Fruit fly (Drosophila melanogaster) whole organism, embryonic: ENCODE results near the gene Cyp4d1.

Experiments
- Bdp1 ChIP-seq: fragments of 200-800 bp; sonication (Bioruptor generic); optimal IDR thresholded peaks from 3 replicates; lab custom pipeline; 2016; ENCODE audit warnings: missing biosample characterization, missing genetic modification characterization
- BtbVII ChIP-seq: fragments of 200-800 bp; sonication (Bioruptor generic); optimal IDR thresholded peaks from 3 replicates; lab custom pipeline; 2017; ENCODE audit warnings: missing biosample characterization, mild to moderate bottlenecking, missing genetic modification characterization
- C15 ChIP-seq: fragments of 200-800 bp; sonication (Bioruptor generic); IDR thresholded peaks from 3 replicates; pipeline ENCODE4 v1.3.6; 2022; ENCODE audit warnings: missing biosample characterization, missing genetic modification characterization
- CG1024 ChIP-seq: fragments of 200-800 bp; sonication (Bioruptor generic); IDR thresholded peaks from 2 replicates; pipeline ENCODE4 v1.3.6; 2022; ENCODE audit warnings: missing biosample characterization, missing genetic modification characterization
- CG10321 ChIP-seq: fragments of 200-800 bp; sonication (Bioruptor generic); IDR thresholded peaks from 2 replicates; pipeline ENCODE4 v1.3.6; 2022; ENCODE audit warnings: missing biosample characterization, missing genetic modification characterization
- CG12942 ChIP-seq: fragments of 200-800 bp; sonication (Bioruptor generic); optimal IDR thresholded peaks from 3 replicates; lab custom pipeline; 2016; ENCODE audit warnings: missing biosample characterization, missing genetic modification characterization
- CG13775 ChIP-seq: fragments of 200-800 bp; sonication (Bioruptor generic); optimal IDR thresholded peaks from 3 replicates; lab custom pipeline; 2017; ENCODE audit warnings: missing biosample characterization, mild to moderate bottlenecking, missing genetic modification characterization
- CG14014 ChIP-seq: fragments of 200-800 bp; sonication (Bioruptor generic); IDR thresholded peaks from 2 replicates; pipeline ENCODE4 v1.3.6; 2022; ENCODE audit warnings: missing biosample characterization, missing genetic modification characterization
- CG1647 ChIP-seq: fragments of 200-800 bp; sonication (Bioruptor generic); optimal IDR thresholded peaks from 3 replicates; lab custom pipeline; 2016; ENCODE audit warnings: missing biosample characterization, missing genetic modification characterization
- CG2889 ChIP-seq: fragments of 200-800 bp; sonication (Bioruptor generic); IDR thresholded peaks from 3 replicates; pipeline ENCODE4 v1.3.6; 2022; ENCODE audit warnings: missing biosample characterization, missing genetic modification characterization
- CG30403 ChIP-seq: fragments of 200-800 bp; sonication (Bioruptor generic); optimal IDR thresholded peaks from 3 replicates; lab custom pipeline; 2016; ENCODE audit warnings: missing biosample characterization, missing genetic modification characterization
- CG34376 ChIP-seq: fragments of 200-800 bp; sonication (Bioruptor generic); optimal IDR thresholded peaks from 2 replicates; lab custom pipeline; 2018; ENCODE audit warnings: missing biosample characterization, mild to moderate bottlenecking, missing genetic modification characterization
- CG34422 ChIP-seq: fragments of 200-800 bp; sonication (Bioruptor generic); IDR thresholded peaks from 3 replicates; pipeline ENCODE4 v1.3.6; 2022; ENCODE audit warnings: missing biosample characterization, missing genetic modification characterization
- CG4617 ChIP-seq: fragments of 200-800 bp; sonication (Bioruptor generic); optimal IDR thresholded peaks from 3 replicates; lab custom pipeline; 2016; ENCODE audit warnings: missing biosample characterization, missing genetic modification characterization, borderline replicate concordance
- CG5245 ChIP-seq: fragments of 200-800 bp; sonication (Bioruptor generic); optimal IDR thresholded peaks from 3 replicates; lab custom pipeline; 2016; ENCODE audit warnings: missing biosample characterization, missing genetic modification characterization
- CG6254 ChIP-seq: fragments of 200-800 bp; sonication (Bioruptor generic); optimal IDR thresholded peaks from 3 replicates; lab custom pipeline; 2017; ENCODE audit warnings: mild to moderate bottlenecking, missing biosample characterization, missing genetic modification reagents, missing genetic modification characterization
- CG7987 ChIP-seq: fragments of 200-800 bp; sonication (Bioruptor generic); optimal IDR thresholded peaks from 2 replicates; lab custom pipeline; 2018; ENCODE audit warnings: missing biosample characterization, mild to moderate bottlenecking, missing genetic modification characterization, moderate library complexity
- CG8089 ChIP-seq: fragments of 200-800 bp; sonication (Bioruptor generic); optimal IDR thresholded peaks from 3 replicates; lab custom pipeline; 2016; ENCODE audit warnings: missing biosample characterization, missing genetic modification characterization
- CG8765 ChIP-seq: fragments of 200-800 bp; sonication (Bioruptor generic); IDR thresholded peaks from 2 replicates; pipeline ENCODE4 v1.3.6; 2022; ENCODE audit warnings: missing biosample characterization, missing genetic modification characterization
- CG9215 ChIP-seq: fragments of 200-800 bp; sonication (Bioruptor generic); IDR thresholded peaks from 2 replicates; pipeline ENCODE4 v1.3.6; 2022; ENCODE audit warnings: missing biosample characterization, missing genetic modification characterization
- CoRest ChIP-seq: fragments of 200-800 bp; sonication (Bioruptor generic); optimal IDR thresholded peaks from 3 replicates; lab custom pipeline; 2018; ENCODE audit warnings: missing biosample characterization, mild to moderate bottlenecking, missing genetic modification characterization, moderate library complexity
- Deaf1 ChIP-seq: fragments of 200-800 bp; optimal IDR thresholded peaks from 3 replicates; lab custom pipeline; 2019; ENCODE audit warnings: missing biosample characterization, mild to moderate bottlenecking, missing genetic modification characterization, moderate library complexity
- E2f2 ChIP-seq: fragments of 200-800 bp; sonication (Bioruptor generic); IDR thresholded peaks from 2 replicates; pipeline ENCODE4 v1.3.6; 2022; ENCODE audit warnings: missing biosample characterization, missing genetic modification characterization
- Fer2 ChIP-seq: fragments of 200-800 bp; sonication (Bioruptor generic); optimal IDR thresholded peaks from 2 replicates; lab custom pipeline; 2018; ENCODE audit warnings: missing biosample characterization, mild to moderate bottlenecking, missing genetic modification characterization, moderate library complexity
- MBD-R2 ChIP-seq: fragments of 200-800 bp; sonication (Bioruptor generic); IDR thresholded peaks from 2 replicates; pipeline ENCODE4 v1.3.6; 2022; ENCODE audit warnings: missing biosample characterization, missing genetic modification characterization
- Myb ChIP-seq: fragments of 200-800 bp; sonication (Bioruptor generic); optimal IDR thresholded peaks from 2 replicates; lab custom pipeline; 2016; ENCODE audit warnings: missing biosample characterization, missing genetic modification characterization
- Oli ChIP-seq: fragments of 200-800 bp; sonication (Bioruptor generic); optimal IDR thresholded peaks from 2 replicates; lab custom pipeline; 2018; ENCODE audit warnings: missing biosample characterization, mild to moderate bottlenecking, missing genetic modification characterization, moderate library complexity
- Optix ChIP-seq: fragments of 200-800 bp; sonication (Bioruptor generic); IDR thresholded peaks from 3 replicates; pipeline ENCODE4 v1.3.6; 2022; ENCODE audit warnings: missing biosample characterization, missing genetic modification characterization
- Usf ChIP-seq: fragments of 200-800 bp; sonication (Bioruptor generic); optimal IDR thresholded peaks from 2 replicates; lab custom pipeline; 2017; ENCODE audit warnings: missing genotype, missing biosample characterization, missing genetic modification characterization
- Xrp1 ChIP-seq: fragments of 200-800 bp; sonication (Bioruptor generic); IDR thresholded peaks from 2 replicates; pipeline ENCODE4 v1.3.6; 2022; ENCODE audit warnings: missing biosample characterization, missing genetic modification characterization
- ase ChIP-seq: fragments of 200-800 bp; sonication (Bioruptor generic); IDR thresholded peaks from 3 replicates; pipeline ENCODE4 v1.3.6; 2022; ENCODE audit warnings: missing biosample characterization, missing genetic modification characterization
- ato ChIP-seq: fragments of 200-800 bp; sonication (Bioruptor generic); IDR thresholded peaks from 2 replicates; pipeline ENCODE4 v1.3.6; 2022; ENCODE audit warnings: missing biosample characterization, missing genetic modification characterization; ENCODE audit not compliant: partially characterized antibody
- bsh ChIP-seq, 2 experiments: fragments of 200-800 bp; sonication (Bioruptor generic); optimal IDR thresholded peaks; 2 replicates each; lab custom pipeline; 2017 to 2018; ENCODE audit warnings: mild to moderate bottlenecking in 2 of 2, missing biosample characterization in 2 of 2, missing genetic modification characterization in 2 of 2, moderate library complexity in 1 of 2
- cad ChIP-seq: fragments of >200 bp; optimal IDR thresholded peaks from 2 replicates; lab custom pipeline; 2017; ENCODE audit warnings: missing biosample characterization, missing genetic modification characterization
- dati ChIP-seq: fragments of 200-800 bp; sonication (Bioruptor generic); IDR thresholded peaks from 2 replicates; pipeline ENCODE4 v1.3.6; 2022; ENCODE audit warnings: missing biosample characterization, missing genetic modification characterization
- dpn ChIP-seq, 2 experiments: fragments of 200-800 bp; sonication (Bioruptor generic); optimal IDR thresholded peaks; 3 replicates each; lab custom pipeline; 2016; ENCODE audit warnings: missing biosample characterization in 2 of 2, missing genetic modification characterization in 2 of 2
- ewg ChIP-seq: fragments of 200-800 bp; sonication (Bioruptor generic); optimal IDR thresholded peaks from 3 replicates; lab custom pipeline; 2017; ENCODE audit warnings: mild to moderate bottlenecking, missing biosample characterization, missing genetic modification reagents, missing genetic modification characterization
- hkb ChIP-seq, 2 experiments: fragments of 200-800 bp in 1 of 2; fragments of >200 bp in 1 of 2; sonication (Bioruptor generic) in 1 of 2; IDR thresholded peaks in 1 of 2; optimal IDR thresholded peaks in 1 of 2; 2 replicates each; pipeline versions ENCODE4 v1.3.6 to Lab custom; 2017 to 2022; ENCODE audit warnings: missing biosample characterization in 1 of 2, missing genetic modification characterization in 1 of 2
- ken ChIP-seq: fragments of 200-800 bp; sonication (Bioruptor generic); IDR thresholded peaks from 3 replicates; pipeline ENCODE4 v1.3.6; 2022; ENCODE audit warnings: missing biosample characterization, missing genetic modification characterization
- pan ChIP-seq, 4 experiments: fragments of >200 bp in 3 of 4; fragments of 200-800 bp in 1 of 4; sonication (Bioruptor generic) in 1 of 4; optimal IDR thresholded peaks in 3 of 4; IDR thresholded peaks in 1 of 4; 2 replicates each; pipeline versions ENCODE4 v1.3.6 to Lab custom; 2017 to 2022; ENCODE audit warnings: missing biosample characterization in 2 of 4, missing genetic modification characterization in 2 of 4, mixed read lengths in 1 of 4
- pros ChIP-seq: fragments of 200-800 bp; sonication (Bioruptor generic); optimal IDR thresholded peaks from 3 replicates; lab custom pipeline; 2019; ENCODE audit warnings: missing biosample characterization, mild to moderate bottlenecking, missing genetic modification characterization, moderate library complexity
- repo ChIP-seq: fragments of 200-800 bp; sonication (Bioruptor generic); optimal IDR thresholded peaks from 2 replicates; lab custom pipeline; 2016; ENCODE audit warnings: missing biosample characterization, missing genetic modification characterization
- sqz ChIP-seq: fragments of 200-800 bp; sonication (Bioruptor generic); optimal IDR thresholded peaks from 3 replicates; lab custom pipeline; 2018; ENCODE audit warnings: missing biosample characterization, mild to moderate bottlenecking, missing genetic modification characterization
- trh ChIP-seq: fragments of 200-800 bp; sonication (Bioruptor generic); optimal IDR thresholded peaks from 2 replicates; lab custom pipeline; 2016; ENCODE audit warnings: missing biosample characterization, missing genetic modification characterization
- twi ChIP-seq: fragments of 200-800 bp; optimal IDR thresholded peaks from 2 replicates; lab custom pipeline; 2019; ENCODE audit warnings: missing biosample characterization, mild to moderate bottlenecking, missing genetic modification characterization, moderate library complexity
- vnd ChIP-seq: fragments of 200-800 bp; sonication (Bioruptor generic); IDR thresholded peaks from 3 replicates; pipeline ENCODE4 v1.3.6; 2022; ENCODE audit warnings: missing biosample characterization, missing genetic modification characterization; ENCODE audit not compliant: partially characterized antibody
- zen ChIP-seq: fragments of 200-800 bp; sonication (Bioruptor generic); optimal IDR thresholded peaks from 3 replicates; lab custom pipeline; 2018; ENCODE audit warnings: missing biosample characterization, mild to moderate bottlenecking, missing genetic modification characterization, moderate library complexity
- zf30C ChIP-seq: fragments of 200-800 bp; sonication (Bioruptor generic); optimal IDR thresholded peaks from 3 replicates; lab custom pipeline; 2018; ENCODE audit warnings: missing biosample characterization, mild to moderate bottlenecking, missing genetic modification characterization

Cyp4d1 gene

DNA sequence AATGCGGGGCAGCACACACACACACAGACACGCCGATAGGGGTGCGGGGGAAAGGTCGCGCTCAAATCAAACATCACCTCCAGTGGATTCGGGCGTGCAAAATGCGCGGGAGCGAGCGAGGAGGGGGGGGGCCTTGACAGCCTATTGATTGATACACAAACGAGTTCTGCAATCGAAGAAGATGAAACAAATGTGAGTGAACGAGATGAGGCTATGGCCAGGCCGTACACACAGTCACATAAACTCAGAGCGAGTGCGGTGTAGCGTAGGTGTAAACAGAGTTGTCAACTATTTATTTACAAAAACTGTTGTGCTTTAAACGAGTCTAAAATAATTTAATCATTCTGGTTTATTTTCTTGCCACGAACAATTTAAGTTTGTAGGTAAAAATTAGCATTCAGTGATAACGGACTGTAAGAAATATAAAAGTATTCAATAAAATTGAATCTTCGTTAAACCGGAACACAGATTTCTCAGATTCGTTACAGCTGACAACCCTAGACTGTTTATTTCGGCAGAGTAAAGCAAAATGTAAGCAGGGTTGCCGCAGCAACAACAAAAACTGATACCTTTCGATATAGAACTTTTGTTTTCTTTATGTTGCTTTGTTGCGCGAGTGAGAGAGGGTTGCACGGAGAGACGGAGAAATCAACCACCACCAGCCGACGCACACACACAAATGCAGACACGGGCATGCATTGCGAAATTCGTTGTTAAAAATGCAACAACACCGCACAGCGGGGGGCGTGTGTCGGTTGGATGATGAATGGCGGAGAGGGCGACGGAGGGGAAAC, 26.8 kb downstream of the Cyp4d1 start (continued):
- TF ChIP-seq Xrp1 (GFP tag; lab: Robert Waterston, UW) (peak; percentile 91), CG9215 (GFP tag; lab: Robert Waterston, UW) (peak; percentile 83), CG34376 (GFP tag; lab: Kevin White, UChicago) (peak; percentile 91), ase (GFP tag; lab: Robert Waterston, UW) (peak; percentile 76), CG14014 (peak; percentile 84), CG10321 (GFP tag; lab: Robert Waterston, UW) (peak; percentile 54), E2f2 (GFP tag; lab: Robert Waterston, UW) (peak; percentile 67), bsh (GFP tag; optimal IDR thresholded peaks at IDR 0.05; lab: Kevin White, UChicago) (peak; percentile 50 to 92), trh (GFP tag; lab: Kevin White, UChicago) (peak; percentile 54), zf30C (GFP tag; lab: Kevin White, UChicago) (no peak), CG13775 (GFP tag; lab: Kevin White, UChicago) (peak; percentile 76), repo (peak; percentile 65), CG12942 (GFP tag; lab: Kevin White, UChicago) (peak; percentile 73), dati (GFP tag; lab: Robert Waterston, UW) (peak; percentile 18; the same call in 1 of the 2 replicates), Usf (peak; percentile 74), Fer2 (tag; lab: Kevin White, UChicago) (peak; percentile 83), ato (GFP tag; lab: Robert Waterston, UW) (no peak), CG7987 (GFP tag; lab: Kevin White, UChicago) (peak; percentile 54), Optix (GFP tag; lab: Robert Waterston, UW) (peak; percentile 39; the same call in 2 of the 3 replicates), dpn (GFP tag; optimal IDR thresholded peaks at IDR 0.05; lab: Kevin White, UChicago) (peak; percentile 87), Oli (tag; lab: Kevin White, UChicago) (peak; percentile 92), BtbVII (GFP tag; lab: Kevin White, UChicago) (peak; percentile 93), pan (optimal IDR thresholded peaks at IDR 0.05; lab: Kevin White, UChicago) (no peak), pan (GFP tag; optimal IDR thresholded peaks at IDR 0.05 in 1 of 2, IDR thresholded peaks at IDR 0.05 in 1 of 2) (peak in 1 of 2 experiments; percentile 90), sqz (GFP tag; lab: Kevin White, UChicago) (peak; percentile 78), pros (peak; percentile 94), CG8089 (GFP tag; lab: Kevin White, UChicago) (peak; percentile 65), Deaf1 (tag; lab: Kevin White, UChicago) (peak; percentile 77), ewg (GFP tag; lab: Kevin White, UChicago) (peak; percentile 68), CG1024 (peak; percentile 40), CG34422 (GFP tag; lab: Robert Waterston, UW) (peak; percentile 75), CoRest (tag; lab: Kevin White, UChicago) (peak; percentile 94), CG6254 (peak; percentile 78), Bdp1 (GFP tag; lab: Kevin White, UChicago) (peak; percentile 67), C15 (GFP tag; lab: Robert Waterston, UW) (peak; percentile 75; the same call in 2 of the 3 replicates), CG5245 (peak; percentile 80), ken (GFP tag; lab: Robert Waterston, UW) (peak; percentile 59; the same call in 2 of the 3 replicates), CG4617 (GFP tag; lab: Kevin White, UChicago) (peak; percentile 64), cad (no peak), zen (peak; percentile 81), CG30403 (GFP tag; lab: Kevin White, UChicago) (peak; percentile 89), CG8765 (peak; percentile 57; the same call in 1 of the 2 replicates), Myb (peak; percentile 59), hkb (optimal IDR thresholded peaks at IDR 0.05; lab: Kevin White, UChicago) (no peak), hkb (GFP tag; IDR thresholded peaks at IDR 0.05; lab: Robert Waterston, UW) (peak; percentile 92), twi (peak; percentile 78), MBD-R2 (GFP tag; lab: Robert Waterston, UW) (no peak), vnd (GFP tag; lab: Robert Waterston, UW) (no peak), CG1647 (GFP tag; lab: Kevin White, UChicago) (peak; percentile 54), CG2889 (GFP tag; lab: Robert Waterston, UW) (peak; percentile 74; the same call in 1 of the 3 replicates)
